Worm (Caenorhabditis elegans): Measurements from ENCODE around the gene F10G2.7.
"Not testable (repeated sequence)": the region's sequence is repeated elsewhere in the genome, so short reads cannot be mapped to it uniquely, and the experiment has no call there.

F10G2.7 gene

ce11 chrV:7353602-7354001, 16.5 kb upstream of the F10G2.7 start:
- TF ChIP-seq nhr-11 (tag; optimal IDR thresholded peaks at IDR 0.05) (no peak), lsy-12 (tag; optimal IDR thresholded peaks at IDR 0.05) (no peak), nhr-28 (tag; optimal IDR thresholded peaks at IDR 0.05) (no peak), ceh-82 (tag; optimal IDR thresholded peaks at IDR 0.05) (no peak), nhr-25 (tag; optimal IDR thresholded peaks at IDR 0.05) (no peak), fos-1 (tag; optimal IDR thresholded peaks at IDR 0.05) (no peak), elt-2 (tag; optimal IDR thresholded peaks at IDR 0.05) (no peak), nhr-43 (tag; optimal IDR thresholded peaks at IDR 0.05; ENCODE audit: poor library complexity, severe bottlenecking) (no peak)

- TF ChIP-seq ama-1 (optimal IDR thresholded peaks at IDR 0.05) (no peak), pha-4 (tag; optimal IDR thresholded peaks at IDR 0.05) (no peak), ZK546.5 (tag; optimal IDR thresholded peaks at IDR 0.05) (no peak), lin-15B (tag; optimal IDR thresholded peaks at IDR 0.05) (no peak), fkh-10 (GFP tag; optimal IDR thresholded peaks at IDR 0.05) (no peak), tbx-2 (tag; optimal IDR thresholded peaks at IDR 0.05) (no peak), nhr-237 (tag; optimal IDR thresholded peaks at IDR 0.05) (no peak), zag-1 (tag; optimal IDR thresholded peaks at IDR 0.05) (no peak), lin-39 (tag; optimal IDR thresholded peaks at IDR 0.05) (no peak)
Observed at ce11 chrV:7352186-7353053, 15.3 kb upstream of the F10G2.7 start, which contains the start of the genes srh-231 and srh-275. Gene srh-231 (minus strand): TSS chrV:7352236. Gene srh-275 (plus strand): TSS chrV:7353003.

DNA sequence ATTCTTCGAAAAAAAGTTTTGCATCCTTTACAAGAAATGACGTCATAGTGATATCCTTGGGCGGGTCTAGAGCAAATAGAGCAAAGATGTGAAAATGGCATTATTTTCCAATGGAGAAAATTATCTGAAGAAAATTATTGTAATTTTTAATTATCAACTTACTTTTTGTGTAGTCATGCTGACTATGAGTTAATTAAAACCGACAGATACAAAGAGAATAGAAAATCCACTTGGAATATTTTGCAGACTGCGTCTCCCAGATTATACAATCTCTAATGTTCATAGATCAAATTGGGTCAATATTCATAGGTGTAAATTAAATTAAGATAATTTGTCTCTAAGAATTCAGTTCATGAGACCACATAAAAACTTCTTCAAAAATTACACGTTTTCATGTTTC, 12.4 kb upstream of the F10G2.7 start, which contains the start of gene nhr-149:
nhr-149 (minus strand) TSS at position 101 of the 400 bp plus-strand sequence.
- no peak for TF ChIP-seq aly-2 (tag; optimal IDR thresholded peaks at IDR 0.05)
- TF ChIP-seq eor-1 (tag; optimal IDR thresholded peaks at IDR 0.05): no peak
- no peak for TF ChIP-seq fkh-10 (GFP tag; optimal IDR thresholded peaks at IDR 0.05)
- no peak for TF ChIP-seq egl-5 (tag; optimal IDR thresholded peaks at IDR 0.05)
- no peak for TF ChIP-seq lin-15B (tag; optimal IDR thresholded peaks at IDR 0.05)
- TF ChIP-seq nhr-11 (tag; optimal IDR thresholded peaks at IDR 0.05): no peak
- no peak for TF ChIP-seq ceh-9 (tag; optimal IDR thresholded peaks at IDR 0.05)
- no peak for TF ChIP-seq unc-39 (tag; optimal IDR thresholded peaks at IDR 0.05)
- no peak for TF ChIP-seq hmg-11 (tag; optimal IDR thresholded peaks at IDR 0.05)
- no peak for TF ChIP-seq nhr-12 (tag; optimal IDR thresholded peaks at IDR 0.05)
- no peak for TF ChIP-seq ceh-28 (tag; optimal IDR thresholded peaks at IDR 0.05)
- TF ChIP-seq ZK546.5 (tag; optimal IDR thresholded peaks at IDR 0.05): no peak
- TF ChIP-seq egl-27 (tag; optimal IDR thresholded peaks at IDR 0.05): no peak
- TF ChIP-seq mdl-1 (tag; optimal IDR thresholded peaks at IDR 0.05): no peak
- TF ChIP-seq skn-1 (tag; optimal IDR thresholded peaks at IDR 0.05): no peak

ce11 chrV:7345494-7345893, 8.4 kb upstream of the F10G2.7 start, which contains the start of gene nhr-147:
Gene nhr-147 (plus strand): TSS chrV:7345794.
- not testable (repeated sequence) for TF ChIP-seq hmg-11, egl-27, ztf-11 (tag; optimal IDR thresholded peaks at IDR 0.05)

DNA sequence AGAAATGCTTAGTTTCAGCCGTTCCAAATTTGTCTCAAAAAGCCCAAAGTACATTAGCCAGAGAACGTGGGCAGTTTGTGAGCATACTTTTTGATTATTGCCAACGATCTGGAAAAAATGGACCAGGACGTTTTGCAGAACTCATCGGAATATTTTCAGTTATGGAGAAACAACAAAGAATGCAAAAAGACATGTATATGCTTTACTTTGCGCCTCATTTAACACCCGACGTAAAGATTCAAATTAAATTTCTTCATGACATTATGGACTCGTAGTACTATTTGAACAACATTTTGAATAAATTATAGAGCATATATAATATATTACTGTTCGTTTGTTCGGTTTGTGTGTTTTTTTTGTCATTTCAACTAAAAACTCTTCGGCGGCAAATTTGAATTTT, 6.4 kb upstream of the F10G2.7 start, which contains the start of gene srh-244:
srh-244 (plus strand) TSS at position 301 of the 400 bp plus-strand sequence.
- TF ChIP-seq zag-1 (tag; optimal IDR thresholded peaks at IDR 0.05): no peak
- no peak for TF ChIP-seq ceh-28 (tag; optimal IDR thresholded peaks at IDR 0.05)
- TF ChIP-seq hmg-11 (tag; optimal IDR thresholded peaks at IDR 0.05): no peak
- no peak for TF ChIP-seq mdl-1 (tag; optimal IDR thresholded peaks at IDR 0.05)
- TF ChIP-seq skn-1 (tag; optimal IDR thresholded peaks at IDR 0.05): no peak
- TF ChIP-seq nhr-237 (tag; optimal IDR thresholded peaks at IDR 0.05): no peak
- no peak for TF ChIP-seq pqm-1 (tag; optimal IDR thresholded peaks at IDR 0.05)
- no peak for TF ChIP-seq lin-15B (tag; optimal IDR thresholded peaks at IDR 0.05)

DNA sequence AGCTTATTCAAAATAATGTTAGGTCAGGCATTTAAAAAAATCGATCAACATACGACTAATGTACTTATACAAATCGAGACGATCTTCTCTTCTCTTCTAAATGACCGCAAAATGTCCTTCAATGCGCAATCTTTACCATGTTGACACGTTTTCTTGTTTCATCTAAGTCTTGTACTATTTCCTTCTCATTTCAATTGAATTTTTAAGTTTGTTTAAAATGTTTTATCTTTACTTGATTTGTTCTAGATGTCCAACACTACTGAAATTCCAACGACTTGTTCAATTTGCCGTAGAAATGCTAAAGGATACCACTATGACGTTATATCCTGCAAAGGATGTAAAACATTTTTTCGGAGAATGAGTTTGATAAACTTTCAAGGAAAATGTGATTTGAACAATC, 4.8 kb upstream of the F10G2.7 start, which contains the start of the genes nhr-263 and nhr-148:
nhr-263 (minus strand) TSS at position 101 of the 400 bp plus-strand sequence.
nhr-148 (plus strand) TSS at position 215 of the 400 bp plus-strand sequence.
- TF ChIP-seq zag-1 (tag; optimal IDR thresholded peaks at IDR 0.05) (no peak), nhr-25 (tag; optimal IDR thresholded peaks at IDR 0.05) (peak; percentile 43), unc-39 (tag; optimal IDR thresholded peaks at IDR 0.05) (no peak), pqm-1 (tag; optimal IDR thresholded peaks at IDR 0.05) (no peak), ceh-82 (tag; optimal IDR thresholded peaks at IDR 0.05) (no peak), tbx-2 (tag; optimal IDR thresholded peaks at IDR 0.05) (no peak)

Measured in whole organism, L3 larva.